Worm (Caenorhabditis elegans): Measurements from ENCODE around the gene aqp-11.

aqp-11 gene

DNA sequence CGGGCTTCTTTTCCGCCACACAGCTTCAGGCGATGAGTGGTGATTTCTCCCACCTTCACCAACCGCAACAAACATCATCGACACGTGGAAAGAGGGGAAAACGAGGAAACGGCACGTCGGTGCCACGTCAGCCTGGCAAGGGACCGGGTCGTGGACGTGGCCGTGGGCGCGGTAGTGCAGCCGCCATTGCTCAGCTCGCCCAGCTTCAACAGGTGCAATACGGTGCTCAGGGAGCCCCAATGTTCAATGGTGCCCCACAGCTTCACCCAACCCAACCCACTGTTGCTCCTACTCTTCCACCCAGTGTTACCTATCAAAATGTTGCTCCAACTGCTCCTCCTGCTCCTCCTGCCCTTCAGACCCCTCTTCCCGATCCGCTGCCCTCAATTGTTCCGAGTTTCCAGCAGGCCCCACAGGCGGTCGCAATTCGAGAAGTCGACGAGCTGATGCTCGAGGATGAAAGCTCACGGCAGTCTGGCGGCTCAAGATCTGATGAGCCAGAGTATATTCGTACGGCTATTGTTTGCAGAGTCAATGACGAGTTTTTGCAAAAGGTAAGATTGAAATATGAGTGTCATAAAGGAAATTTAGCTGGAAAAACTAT is 27.1 kb upstream of the aqp-11 start:
- TF ChIP-seq nhr-237 (tag; optimal IDR thresholded peaks at IDR 0.05) (no peak), cnd-1 (tag; optimal IDR thresholded peaks at IDR 0.05) (no peak), ces-1 (GFP tag; optimal IDR thresholded peaks at IDR 0.05) (no peak), drap-1 (GFP tag; optimal IDR thresholded peaks at IDR 0.05) (peak; percentile 3), flh-1 (GFP tag; optimal IDR thresholded peaks at IDR 0.05) (no peak), pha-4 (tag; optimal IDR thresholded peaks at IDR 0.05) (no peak)

ce11 chrIII:13648540-13648939 is 24.5 kb upstream of the aqp-11 start:
- TF ChIP-seq flh-1 (GFP tag; optimal IDR thresholded peaks at IDR 0.05), result no peak
- TF ChIP-seq lin-32 (GFP tag; optimal IDR thresholded peaks at IDR 0.05), result no peak
- no peak for TF ChIP-seq snpc-4 (tag; optimal IDR thresholded peaks at IDR 0.05)
- no peak for TF ChIP-seq nhr-2 (tag; optimal IDR thresholded peaks at IDR 0.05)
- no peak for TF ChIP-seq pha-4 (tag; optimal IDR thresholded peaks at IDR 0.05)
- no peak for TF ChIP-seq ceh-43 (GFP tag; optimal IDR thresholded peaks at IDR 0.05)
- TF ChIP-seq nhr-76 (tag; optimal IDR thresholded peaks at IDR 0.05), result no peak
- no peak for TF ChIP-seq elt-1 (tag; optimal IDR thresholded peaks at IDR 0.05; ENCODE audit: borderline replicate concordance, insufficient read depth)
- TF ChIP-seq mls-2 (tag; optimal IDR thresholded peaks at IDR 0.05), result no peak
- no peak for TF ChIP-seq unc-120 (tag; optimal IDR thresholded peaks at IDR 0.05; ENCODE audit: poor library complexity, severe bottlenecking)
- no peak for TF ChIP-seq nhr-237 (tag; optimal IDR thresholded peaks at IDR 0.05)
- no peak for TF ChIP-seq ceh-83 (GFP tag; optimal IDR thresholded peaks at IDR 0.05)
- TF ChIP-seq unc-39 (tag; optimal IDR thresholded peaks at IDR 0.05), result no peak
- no peak for TF ChIP-seq tbx-8 (GFP tag; optimal IDR thresholded peaks at IDR 0.05)
- no peak for TF ChIP-seq ceh-39 (tag; optimal IDR thresholded peaks at IDR 0.05)
- TF ChIP-seq mab-5 (tag; optimal IDR thresholded peaks at IDR 0.05), result no peak

- TF ChIP-seq lin-32 (GFP tag; optimal IDR thresholded peaks at IDR 0.05) (peak; percentile 7), sem-2 (GFP tag; optimal IDR thresholded peaks at IDR 0.05) (peak; percentile 5), drap-1 (GFP tag; optimal IDR thresholded peaks at IDR 0.05) (no peak)
Observed at ce11 chrIII:13651414-13651813, 21.7 kb upstream of the aqp-11 start.

ce11 chrIII:13652010-13652409 is 21.1 kb upstream of the aqp-11 start:
- no peak for TF ChIP-seq M03D4.4 (tag; optimal IDR thresholded peaks at IDR 0.05)
- TF ChIP-seq unc-62 (GFP tag; optimal IDR thresholded peaks at IDR 0.05), result no peak
- TF ChIP-seq tbx-8 (GFP tag; optimal IDR thresholded peaks at IDR 0.05), result no peak

- TF ChIP-seq unc-62 (GFP tag; optimal IDR thresholded peaks at IDR 0.05), result no peak
- TF ChIP-seq tbx-8 (GFP tag; optimal IDR thresholded peaks at IDR 0.05), result no peak
- TF ChIP-seq bed-3 (GFP tag; optimal IDR thresholded peaks at IDR 0.05), result no peak
- no peak for TF ChIP-seq nhr-28 (tag; optimal IDR thresholded peaks at IDR 0.05)
- no peak for TF ChIP-seq blmp-1 (tag; optimal IDR thresholded peaks at IDR 0.05)
- TF ChIP-seq elt-3 (tag; optimal IDR thresholded peaks at IDR 0.05), result no peak
Observed at ce11 chrIII:13652708-13653107, 20.4 kb upstream of the aqp-11 start.

DNA sequence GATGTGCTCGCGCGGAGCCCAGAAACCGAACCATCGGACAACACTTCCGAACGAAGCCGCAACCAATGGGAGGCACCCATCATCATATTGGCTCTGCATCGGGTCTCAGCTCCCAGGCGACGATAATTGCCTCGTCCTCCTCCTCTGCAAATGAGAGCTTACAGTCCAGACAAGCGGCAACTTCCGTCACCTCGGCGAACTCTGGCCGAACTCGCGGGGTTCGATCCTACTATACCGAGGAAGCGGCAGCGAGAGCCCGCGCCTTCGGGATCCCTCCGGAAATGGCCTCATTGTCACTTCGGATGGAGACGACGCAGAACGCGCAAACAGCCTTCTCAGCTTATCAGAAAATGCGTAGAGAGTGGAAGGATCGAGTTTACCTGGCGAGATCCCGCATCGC is 18.1 kb upstream of the aqp-11 start:
- TF ChIP-seq ztf-11 (tag; optimal IDR thresholded peaks at IDR 0.05) (no peak), sem-2 (GFP tag; optimal IDR thresholded peaks at IDR 0.05) (peak; percentile 4)

- TF ChIP-seq nhr-2 (tag; optimal IDR thresholded peaks at IDR 0.05) (no peak), snpc-4 (tag; optimal IDR thresholded peaks at IDR 0.05) (no peak)
Observed at ce11 chrIII:13656680-13657079, 16.4 kb upstream of the aqp-11 start.

ce11 chrIII:13657975-13658374 is 15.1 kb upstream of the aqp-11 start:
- TF ChIP-seq ceh-83 (GFP tag; optimal IDR thresholded peaks at IDR 0.05) (peak; percentile 63), pha-4 (tag; optimal IDR thresholded peaks at IDR 0.05) (peak; percentile 26), nhr-76 (tag; optimal IDR thresholded peaks at IDR 0.05) (no peak), ham-2 (GFP tag; optimal IDR thresholded peaks at IDR 0.05) (peak; percentile 6), nhr-12 (tag; optimal IDR thresholded peaks at IDR 0.05) (no peak)

All from whole organism, mixed stage, embryonic.